Fruit fly (Drosophila melanogaster) whole organism, larva: ENCODE results near the gene CG31251.
A peak's percentile ranks its signal among the peaks of the same experiment; 100 is the strongest.

Experiments
- noc ChIP-seq: fragments of 200-800 bp; sonication (Bioruptor generic); optimal IDR thresholded peaks from 3 replicates; lab custom pipeline; 2019; ENCODE audit warnings: missing biosample characterization, mild to moderate bottlenecking, missing genetic modification characterization, moderate library complexity

Gene CG31251

dm6 chr3R:17686875-17687274 lies 2.2 kb upstream of the CG31251 start, which contains the start of gene CG31249:
Gene CG31249 (minus strand): TSS chr3R:17687071.
- no peak for TF ChIP-seq noc (tag; lab: Kevin White, UChicago)

DNA sequence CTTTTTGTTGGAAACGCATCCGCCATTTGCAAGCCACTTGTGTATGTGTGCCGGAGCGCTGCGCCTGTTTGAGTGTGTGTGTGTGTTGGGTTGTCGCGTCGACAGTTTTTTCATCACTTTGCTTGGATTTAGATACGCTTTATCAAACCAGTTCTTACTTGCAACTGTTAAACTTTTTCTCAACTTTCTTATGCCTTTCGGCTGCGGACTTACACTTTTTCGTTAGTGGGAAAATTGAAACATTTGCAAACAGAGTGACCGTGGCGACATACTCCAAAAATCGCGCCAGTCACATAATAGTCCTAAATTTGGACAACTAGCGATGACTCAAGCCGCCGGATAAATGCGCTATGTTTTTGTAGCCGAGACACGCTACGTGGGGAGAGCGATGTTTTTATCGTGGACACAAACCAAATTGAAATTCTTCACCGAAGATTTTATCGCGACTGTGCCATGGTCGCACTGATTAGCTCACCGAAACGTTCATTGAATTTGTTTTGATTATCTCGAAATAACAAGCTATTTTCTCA lies 2.4 kb downstream of the CG31251 start, which contains the start of the genes alt and CG7655:
Gene alt, minus strand, starts transcription at position 272 of the 530 bp plus-strand sequence.
Gene CG7655, plus strand, starts transcription at position 426 of the 530 bp plus-strand sequence.
- no peak for TF ChIP-seq noc (tag; lab: Kevin White, UChicago)

DNA sequence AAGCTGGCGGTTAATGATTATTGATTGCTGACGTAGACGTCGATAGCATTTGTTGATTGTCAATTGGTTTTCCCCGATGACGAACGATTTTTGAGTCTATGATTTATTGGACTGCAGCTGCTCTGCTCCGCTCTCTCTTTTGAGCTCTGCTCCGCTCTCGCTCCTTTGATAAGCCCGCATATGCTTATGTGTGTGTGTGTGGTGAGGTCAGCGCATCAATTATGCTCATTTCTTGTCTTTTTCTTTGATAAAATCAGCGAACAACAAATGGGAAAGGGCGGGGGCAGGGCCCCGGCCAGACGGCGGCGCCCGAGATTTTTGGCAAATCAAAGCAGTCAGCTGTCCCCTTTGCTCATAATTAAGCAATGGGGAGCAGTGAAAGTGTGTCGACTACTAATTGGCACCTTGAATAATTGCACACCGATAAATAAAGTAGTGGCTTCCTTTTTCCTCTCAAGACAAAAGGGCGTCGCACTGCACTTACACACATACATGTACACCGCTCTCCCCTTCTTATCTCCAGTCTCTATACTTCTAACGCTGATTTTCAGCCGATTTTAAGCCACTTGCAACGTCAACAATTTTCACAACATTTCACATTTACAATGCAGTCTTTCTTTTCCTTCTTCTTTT lies 3.0 kb downstream of the CG31251 start:
- TF ChIP-seq noc (tag; lab: Kevin White, UChicago): no peak

DNA sequence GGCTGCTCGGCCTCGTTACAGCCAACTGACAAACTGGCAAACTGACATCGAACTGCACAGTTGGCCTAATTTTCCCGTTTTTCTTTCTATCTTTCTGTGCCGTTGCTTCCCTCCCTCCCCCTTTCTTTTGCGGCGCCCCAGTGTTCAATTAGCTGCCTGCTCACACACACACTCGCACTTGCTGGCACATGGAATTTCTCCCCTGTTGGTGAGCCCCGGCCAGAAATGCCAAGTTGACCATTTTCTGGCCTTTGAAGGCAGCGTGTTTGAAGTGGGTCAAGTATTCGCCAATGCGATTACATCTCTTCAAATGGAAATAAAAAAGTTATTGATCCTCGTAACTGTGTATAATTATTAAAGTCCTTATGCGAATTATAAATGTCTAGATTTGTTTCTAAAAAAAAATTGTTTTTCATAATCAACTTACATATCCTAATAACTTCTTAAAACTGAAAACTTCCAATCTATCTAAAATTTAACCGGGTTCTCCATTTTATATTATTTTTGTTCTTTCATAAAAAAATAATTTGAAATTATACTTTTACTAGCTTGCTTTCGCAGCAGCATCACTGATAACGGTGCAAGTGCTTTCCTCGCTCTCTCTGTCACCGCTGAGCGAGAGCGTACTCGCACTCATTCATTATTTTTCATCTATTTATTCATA lies 3.9 kb downstream of the CG31251 start:
- TF ChIP-seq noc (tag; lab: Kevin White, UChicago): peak; percentile 48

- TF ChIP-seq noc (tag; lab: Kevin White, UChicago): no peak
Observed at dm6 chr3R:17680268-17680638, 4.5 kb downstream of the CG31251 start.

- peak; percentile 94 for TF ChIP-seq noc (tag; lab: Kevin White, UChicago)
Observed at dm6 chr3R:17679368-17679997, 5.2 kb downstream of the CG31251 start.

- TF ChIP-seq noc (tag; lab: Kevin White, UChicago): no peak
Observed at dm6 chr3R:17678138-17678873, 6.4 kb downstream of the CG31251 start.

DNA sequence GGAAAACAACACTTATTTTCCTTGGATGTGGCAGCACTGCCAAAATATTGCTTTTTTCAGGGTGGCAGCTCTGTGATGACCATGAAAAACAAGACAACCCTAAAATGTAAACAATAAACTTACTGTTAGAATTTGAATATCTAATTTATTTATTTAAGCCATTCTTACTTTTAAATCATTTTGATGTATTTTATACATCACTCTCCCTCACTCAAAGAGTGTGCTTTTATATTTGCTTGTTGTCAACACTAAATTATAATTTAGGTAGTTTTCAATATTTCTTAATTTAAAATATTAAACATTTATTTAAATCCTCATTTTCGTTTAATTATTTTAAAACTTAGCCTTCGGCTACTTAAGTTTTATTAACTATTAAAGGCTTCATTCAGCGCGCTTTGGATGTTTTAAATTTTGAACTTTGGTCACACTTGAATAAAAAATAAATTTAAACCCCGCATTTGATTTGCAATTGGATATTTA lies 13.8 kb downstream of the CG31251 start, which contains the start of the genes CG7523 and Mps1:
Gene CG7523, minus strand, starts transcription at position 39 of the 480 bp plus-strand sequence.
Gene Mps1, plus strand, starts transcription at position 415 of the 480 bp plus-strand sequence.
- no peak for TF ChIP-seq noc (tag; lab: Kevin White, UChicago)

DNA sequence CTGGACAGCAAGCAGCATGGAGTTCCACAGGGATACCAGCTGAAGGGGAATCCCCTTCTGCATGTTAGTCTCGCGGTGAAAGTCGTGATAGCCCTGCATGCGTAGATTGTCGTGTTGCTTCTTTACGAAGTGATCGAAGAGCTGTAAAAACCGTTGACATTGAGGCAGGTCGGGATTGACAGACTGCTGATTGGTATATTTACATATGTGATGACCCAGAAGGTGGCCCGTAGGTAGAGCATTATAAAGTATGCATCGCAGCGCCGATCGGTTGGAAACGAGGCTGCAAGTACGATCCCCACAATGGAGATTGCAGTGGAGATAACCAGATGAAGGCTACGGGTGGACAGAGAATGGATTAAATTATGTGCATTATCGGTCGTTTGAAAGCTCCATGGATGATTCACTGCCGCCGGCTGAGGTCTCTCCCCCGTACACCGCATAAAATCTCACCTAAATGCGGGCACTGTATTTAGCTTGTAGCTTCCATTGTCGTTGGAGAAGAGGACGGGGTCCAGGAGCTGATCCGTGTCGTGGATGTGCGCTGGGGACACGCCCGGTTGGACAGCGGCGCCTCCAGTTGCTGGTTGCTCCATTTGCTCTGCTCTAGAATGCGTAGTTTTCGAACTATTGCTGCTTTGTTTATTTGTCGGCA lies 14.4 kb downstream of the CG31251 start:
- TF ChIP-seq noc (tag; lab: Kevin White, UChicago): no peak

DNA sequence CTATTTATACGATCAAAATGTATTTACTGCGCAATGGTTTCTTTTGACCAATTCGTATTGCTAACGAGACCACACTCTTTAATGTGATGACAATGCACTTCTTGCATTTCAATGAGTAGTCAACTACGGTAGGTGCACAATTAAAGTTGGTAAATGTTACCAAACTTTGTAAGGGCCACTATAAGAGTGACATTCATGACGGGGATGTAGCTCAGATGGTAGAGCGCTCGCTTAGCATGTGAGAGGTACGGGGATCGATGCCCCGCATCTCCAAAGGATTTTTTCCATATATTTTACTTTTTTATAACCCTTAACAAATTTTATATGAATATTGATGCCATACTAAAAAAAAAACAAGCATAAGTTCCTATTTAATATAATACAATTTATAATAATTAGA lies 16.7 kb downstream of the CG31251 start:
- TF ChIP-seq noc (tag; lab: Kevin White, UChicago): no peak

DNA sequence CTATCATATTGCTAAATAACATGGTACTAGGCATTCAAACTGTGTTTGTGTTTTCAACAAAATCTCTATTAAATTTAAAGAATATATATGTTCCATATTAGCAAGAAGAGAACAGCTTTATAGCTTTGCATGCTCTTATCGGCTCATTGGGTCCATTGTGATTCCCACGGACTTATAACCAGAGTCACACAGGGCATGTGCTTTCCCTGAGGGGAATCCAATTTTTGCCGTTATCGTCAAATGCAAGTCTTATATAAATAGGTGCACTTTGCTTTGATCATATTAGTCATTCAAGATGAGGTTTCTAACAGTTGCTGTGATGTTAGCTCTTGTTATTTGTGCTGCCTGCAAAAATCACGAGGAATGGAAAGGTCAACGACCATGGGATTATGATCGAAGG lies 17.4 kb downstream of the CG31251 start, which contains the start of gene CG45045:
Gene CG45045, plus strand, starts transcription at position 294 of the 400 bp plus-strand sequence.
- TF ChIP-seq noc (tag; lab: Kevin White, UChicago): no peak

- TF ChIP-seq noc (tag; lab: Kevin White, UChicago): no peak
Observed at dm6 chr3R:17666797-17667156, 17.9 kb downstream of the CG31251 start.

DNA sequence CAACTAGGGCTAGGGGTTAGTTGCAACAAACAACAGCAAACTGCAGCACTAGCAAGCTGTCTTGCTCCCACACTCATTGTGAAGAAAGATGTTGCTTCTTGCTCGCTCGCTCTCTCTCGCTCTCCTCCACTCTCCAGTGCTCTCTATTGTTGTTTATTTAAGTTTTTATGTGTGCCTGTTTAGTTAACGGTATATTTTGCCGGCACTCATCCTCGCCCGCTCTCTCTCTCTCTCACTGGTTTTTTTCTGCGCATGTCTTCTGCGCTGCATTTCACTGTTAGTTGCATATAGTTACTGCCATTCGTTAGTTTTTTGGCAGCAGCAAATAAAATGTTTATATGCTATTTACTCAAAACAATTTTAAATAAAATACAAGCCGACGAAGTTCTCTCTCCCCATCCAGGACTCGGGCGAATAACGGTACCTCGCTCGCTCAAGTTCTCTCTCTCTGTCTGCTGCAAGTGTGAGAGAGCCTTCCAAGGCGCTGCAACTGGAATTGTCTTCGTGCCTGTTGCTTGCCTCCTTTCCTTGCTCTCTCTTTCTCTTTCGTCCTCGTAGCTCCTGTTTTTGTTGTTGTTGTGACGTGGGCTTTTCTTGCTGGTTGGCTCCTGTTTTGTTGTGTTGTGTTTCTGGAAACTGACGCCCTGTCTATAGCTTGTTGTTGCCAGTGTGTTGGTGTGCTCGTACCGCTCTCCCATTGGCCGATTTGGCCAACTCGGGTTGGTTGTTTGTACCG lies 18.5 kb downstream of the CG31251 start:
- no peak for TF ChIP-seq noc (tag; lab: Kevin White, UChicago)

- TF ChIP-seq noc (tag; lab: Kevin White, UChicago): no peak
Observed at dm6 chr3R:17656923-17657322, 27.8 kb downstream of the CG31251 start.
